Worm (Caenorhabditis elegans): ENCODE results near the gene moa-1.

ce11 chrIII:1987693-1988092 is 18.0 kb upstream of the moa-1 start, which contains the start of gene Y39A3B.8:
- TF ChIP-seq lin-13 (GFP tag; optimal IDR thresholded peaks at IDR 0.05) (no peak), irx-1 (tag; optimal IDR thresholded peaks at IDR 0.05) (no peak), blmp-1 (tag; optimal IDR thresholded peaks at IDR 0.05) (no peak), unc-62 (GFP tag; optimal IDR thresholded peaks at IDR 0.05) (no peak), xbp-1 (tag; optimal IDR thresholded peaks at IDR 0.05) (no peak), pqm-1 (tag; optimal IDR thresholded peaks at IDR 0.05) (no peak), lsy-2 (tag; optimal IDR thresholded peaks at IDR 0.05) (no peak), snpc-4 (tag; optimal IDR thresholded peaks at IDR 0.05) (no peak), lin-39 (tag; optimal IDR thresholded peaks at IDR 0.05) (no peak), sptf-1 (tag; optimal IDR thresholded peaks at IDR 0.05) (no peak), mdl-1 (tag; optimal IDR thresholded peaks at IDR 0.05) (no peak), nhr-71 (tag; optimal IDR thresholded peaks at IDR 0.05) (no peak), nhr-77 (tag; optimal IDR thresholded peaks at IDR 0.05) (no peak)
